Worm (Caenorhabditis elegans): ENCODE data around the gene glr-7.

The glr-7 gene

DNA sequence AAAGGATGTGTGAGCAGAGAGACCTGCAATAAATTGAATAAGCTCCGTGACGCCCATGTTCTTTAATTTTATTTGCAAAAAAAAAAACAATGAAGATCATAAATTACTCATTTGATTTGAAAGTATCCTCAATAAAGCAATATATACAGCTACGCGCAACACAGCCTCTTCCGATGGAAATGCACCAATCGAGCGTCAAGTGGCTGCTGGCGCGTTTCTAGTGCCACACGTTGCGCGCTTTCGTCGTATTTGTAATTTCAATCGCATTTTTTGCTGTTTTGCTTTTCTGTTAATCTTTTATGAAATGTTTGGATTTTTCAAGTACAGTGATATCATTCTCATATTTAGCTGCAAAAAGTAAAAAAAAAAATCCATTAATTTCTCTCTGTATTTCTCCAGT, 37.5 kb downstream of the glr-7 start (continued):
- TF ChIP-seq ceh-88 (GFP tag; IDR thresholded peaks at IDR 0.05) (no peak), dsc-1 (tag; optimal IDR thresholded peaks at IDR 0.05) (peak; percentile 57), unc-130 (tag; optimal IDR thresholded peaks at IDR 0.05) (no peak), C34B4.2 (tag; optimal IDR thresholded peaks at IDR 0.05) (no peak), elt-2 (tag; optimal IDR thresholded peaks at IDR 0.05) (peak; percentile 0), rnt-1 (tag; optimal IDR thresholded peaks at IDR 0.05) (peak; percentile 83), nhr-90 (tag; optimal IDR thresholded peaks at IDR 0.05; ENCODE audit: poor library complexity) (peak; percentile 73), ama-1 (optimal IDR thresholded peaks at IDR 0.05) (no peak), skn-1 (tag; optimal IDR thresholded peaks at IDR 0.05) (peak; percentile 72), nhr-28 (tag; optimal IDR thresholded peaks at IDR 0.05) (no peak), ztf-4 (tag; optimal IDR thresholded peaks at IDR 0.05) (no peak), nhr-85 (tag) (peak; percentile 78), nhr-237 (tag; optimal IDR thresholded peaks at IDR 0.05) (no peak), swsn-7 (tag; optimal IDR thresholded peaks at IDR 0.05) (peak; percentile 75), aha-1 (tag; optimal IDR thresholded peaks at IDR 0.05) (no peak), nhr-84 (tag; optimal IDR thresholded peaks at IDR 0.05) (no peak), ceh-90 (tag; optimal IDR thresholded peaks at IDR 0.05) (no peak), sptf-1 (tag; optimal IDR thresholded peaks at IDR 0.05) (no peak), lir-3 (tag; optimal IDR thresholded peaks at IDR 0.05; ENCODE audit: poor library complexity) (no peak), unc-30 (tag; optimal IDR thresholded peaks at IDR 0.05) (no peak), ceh-8 (GFP tag; optimal IDR thresholded peaks at IDR 0.05) (no peak), nhr-76 (tag; optimal IDR thresholded peaks at IDR 0.05) (peak; percentile 22), efl-3 (GFP tag; optimal IDR thresholded peaks at IDR 0.05) (no peak), unc-98 (GFP tag; IDR thresholded peaks at IDR 0.05) (no peak), nhr-77 (tag; optimal IDR thresholded peaks at IDR 0.05) (no peak), fkh-8 (tag; optimal IDR thresholded peaks at IDR 0.05) (peak; percentile 26), hpl-2 (GFP tag; optimal IDR thresholded peaks at IDR 0.05) (no peak), sox-4 (tag; optimal IDR thresholded peaks at IDR 0.05) (no peak), hlh-17 (GFP tag; optimal IDR thresholded peaks at IDR 0.05; ENCODE audit: borderline replicate concordance) (no peak), ztf-11 (tag; optimal IDR thresholded peaks at IDR 0.05) (no peak), grh-1 (GFP tag; IDR thresholded peaks at IDR 0.05) (0 out of 2 replicates have a peak, but pooled peaks have one; percentile 5), efl-1 (optimal IDR thresholded peaks at IDR 0.05) (peak; percentile 6 to 41), efl-1 (GFP tag; optimal IDR thresholded peaks at IDR 0.05 in 1 of 2) (peak; percentile 54 to 86), blmp-1 (tag; optimal IDR thresholded peaks at IDR 0.05) (peak; percentile 32), aly-2 (tag; optimal IDR thresholded peaks at IDR 0.05) (no peak), pax-3 (tag; optimal IDR thresholded peaks at IDR 0.05) (no peak), ets-5 (GFP tag; IDR thresholded peaks at IDR 0.05) (no peak), C16A3.4 (tag; optimal IDR thresholded peaks at IDR 0.05) (peak; percentile 63), mef-2 (tag; optimal IDR thresholded peaks at IDR 0.05) (no peak), lsy-2 (tag; optimal IDR thresholded peaks at IDR 0.05) (peak; percentile 73 to 74), dpl-1 (GFP tag; optimal IDR thresholded peaks at IDR 0.05) (peak in 2 of 3 experiments; percentile 57 to 63), unc-86 (tag; optimal IDR thresholded peaks at IDR 0.05) (peak; percentile 43), nhr-12 (tag; optimal IDR thresholded peaks at IDR 0.05) (no peak), nhr-20 (tag; optimal IDR thresholded peaks at IDR 0.05) (peak; percentile 75)

DNA sequence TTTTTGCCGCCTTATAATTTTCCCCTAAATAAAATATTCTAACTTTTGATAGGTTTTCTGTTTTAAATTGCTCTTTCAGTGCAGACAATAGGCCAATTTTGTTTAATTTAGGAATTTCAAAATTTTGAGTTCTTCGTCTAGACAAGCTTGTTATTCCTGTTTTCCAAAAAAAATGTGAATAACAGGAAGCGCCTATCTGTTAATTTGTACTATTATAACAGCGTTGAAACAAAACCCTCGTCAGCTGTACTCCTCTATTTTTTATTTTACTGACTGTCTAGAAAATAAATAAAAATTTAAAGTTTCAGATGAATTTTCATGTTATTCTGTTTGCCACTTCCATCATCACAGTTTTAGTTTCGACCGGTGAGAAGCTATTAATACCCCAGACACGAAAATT, 38.4 kb downstream of the glr-7 start, which contains the start of gene F47G3.4:
TSS of gene F47G3.4 (plus strand) at position 301 of the 400 bp plus-strand sequence.
- no peak for TF ChIP-seq aly-2 (tag; optimal IDR thresholded peaks at IDR 0.05)
- no peak for TF ChIP-seq unc-86 (tag; optimal IDR thresholded peaks at IDR 0.05)
- TF ChIP-seq jun-1 (tag; optimal IDR thresholded peaks at IDR 0.05): no peak
- no peak for TF ChIP-seq pag-3 (tag; optimal IDR thresholded peaks at IDR 0.05; ENCODE audit: borderline replicate concordance, insufficient read depth)
- TF ChIP-seq nhr-90 (tag; optimal IDR thresholded peaks at IDR 0.05; ENCODE audit: poor library complexity): no peak
- no peak for TF ChIP-seq ets-5 (GFP tag; IDR thresholded peaks at IDR 0.05)
- TF ChIP-seq skn-1 (tag; optimal IDR thresholded peaks at IDR 0.05): no peak

Measured in whole organism, L1 larva.